Fruit fly (Drosophila melanogaster) whole organism, pupa: ENCODE data around the gene CG31183.

Experiments
- CG12605 ChIP-seq: fragments of 200-800 bp; sonication (Bioruptor generic); IDR thresholded peaks from 2 replicates; pipeline ENCODE4 v1.3.6; 2022; ENCODE audit warnings: missing biosample characterization, missing genetic modification characterization
- CG17806 ChIP-seq: fragments of 200-800 bp; sonication (Bioruptor generic); optimal IDR thresholded peaks from 2 replicates; lab custom pipeline; 2018; ENCODE audit warnings: missing biosample characterization, mild to moderate bottlenecking, missing genetic modification characterization, moderate library complexity
- CG32121 ChIP-seq: fragments of 200-800 bp; sonication (Bioruptor generic); IDR thresholded peaks from 2 replicates; pipeline ENCODE4 v1.3.6; 2022; ENCODE audit warnings: missing biosample characterization, missing genetic modification characterization
- CG34367 ChIP-seq: fragments of 200-800 bp; sonication (Bioruptor generic); optimal IDR thresholded peaks from 2 replicates; lab custom pipeline; 2018; ENCODE audit warnings: missing biosample characterization, mild to moderate bottlenecking, missing genetic modification characterization
- CG4496 ChIP-seq: fragments of 200-800 bp; sonication (Bioruptor generic); IDR thresholded peaks from 3 replicates; pipeline ENCODE4 v1.3.6; 2022; ENCODE audit warnings: missing biosample characterization, missing genetic modification characterization
- CG8159 ChIP-seq: fragments of 200-800 bp; sonication (Bioruptor generic); optimal IDR thresholded peaks from 3 replicates; lab custom pipeline; 2018; ENCODE audit warnings: missing biosample characterization, mild to moderate bottlenecking, missing genetic modification characterization, moderate library complexity
- CG8301 ChIP-seq: fragments of 200-800 bp; sonication (Bioruptor generic); optimal IDR thresholded peaks from 2 replicates; lab custom pipeline; 2018; ENCODE audit warnings: missing biosample characterization, mild to moderate bottlenecking, missing genetic modification characterization
- EcR ChIP-seq: fragments of 200-800 bp; sonication (Bioruptor generic); optimal IDR thresholded peaks from 3 replicates; lab custom pipeline; 2019; ENCODE audit warnings: missing biosample characterization, missing genetic modification characterization, mild to moderate bottlenecking, moderate library complexity, missing genetic modification reagents
- Pif1B ChIP-seq: fragments of 200-800 bp; sonication (Bioruptor generic); optimal IDR thresholded peaks from 3 replicates; lab custom pipeline; 2016; ENCODE audit warnings: missing biosample characterization, missing genetic modification characterization
- fd96Ca ChIP-seq: fragments of 200-800 bp; sonication (Bioruptor generic); IDR thresholded peaks from 3 replicates; pipeline ENCODE4 v1.3.6; 2022; ENCODE audit warnings: missing biosample characterization, missing genetic modification characterization
- gl ChIP-seq: fragments of 200-800 bp; sonication (Bioruptor generic); optimal IDR thresholded peaks from 2 replicates; lab custom pipeline; 2018; ENCODE audit warnings: missing biosample characterization, mild to moderate bottlenecking, missing genetic modification characterization
- rn ChIP-seq: fragments of 200-800 bp; sonication (Bioruptor generic); IDR thresholded peaks from 2 replicates; pipeline ENCODE4 v1.3.6; 2022; ENCODE audit warnings: missing biosample characterization, missing genetic modification characterization

- TF ChIP-seq gl: no peak
- no peak for TF ChIP-seq Pif1B (GFP tag; lab: Kevin White, UChicago)
- no peak for TF ChIP-seq fd96Ca
- TF ChIP-seq CG34367 (tag; lab: Kevin White, UChicago): no peak
- no peak for TF ChIP-seq rn
- TF ChIP-seq CG8301 (tag; lab: Kevin White, UChicago): no peak
- TF ChIP-seq CG4496: no peak
- no peak for TF ChIP-seq CG8159
- TF ChIP-seq EcR (GFP tag; lab: Kevin White, UChicago): peak; percentile 15
- TF ChIP-seq CG17806 (tag; lab: Kevin White, UChicago): no peak
- no peak for TF ChIP-seq CG12605
- no peak for TF ChIP-seq CG32121 (GFP tag; lab: Robert Waterston, UW)
These were observed 50.2 kb downstream of the CG31183 start, which contains the start of gene CG4576 for dm6 chr3R:15825521-15825920.
